Worm (Caenorhabditis elegans) whole organism, L4 larva: Measurements from ENCODE around the gene T24B8.4.

ENCODE experiments used
- F10B5.3 ChIP-seq: sonication (generic microtip); optimal IDR thresholded peaks from 2 replicates; lab custom pipeline; 2016; ENCODE audit warnings: mild to moderate bottlenecking, missing genetic modification characterization, missing compliant biosample characterization
- F26F4.8 ChIP-seq: fragments of 200-800 bp; sonication (Bioruptor generic); conservative IDR thresholded peaks from 2 replicates; pipeline ENCODE4 v1.3.6; 2022; ENCODE audit warnings: missing genetic modification characterization, missing compliant biosample characterization
- F44E2.7 ChIP-seq: fragments of 200-800 bp; sonication (Bioruptor generic); IDR thresholded peaks from 2 replicates; pipeline ENCODE4 v2.1.2; 2022; ENCODE audit warnings: missing genetic modification characterization, missing compliant biosample characterization
- T26A8.4 ChIP-seq: fragments of 200-800 bp; sonication (Bioruptor generic); IDR thresholded peaks from 2 replicates; pipeline ENCODE4 v1.3.6; 2022; ENCODE audit warnings: missing genetic modification characterization, missing compliant biosample characterization
- Y105C5A.15 ChIP-seq: fragments of 200-800 bp; sonication (Bioruptor generic); IDR thresholded peaks from 2 replicates; pipeline ENCODE4 v1.3.6; 2022; ENCODE audit warnings: missing genetic modification characterization, missing compliant biosample characterization
- ZK337.2 ChIP-seq: fragments of 200-800 bp; sonication (Bioruptor generic); IDR thresholded peaks from 2 replicates; pipeline ENCODE4 v1.3.6; 2022; ENCODE audit warnings: missing genetic modification reagents, missing genetic modification characterization, missing compliant biosample characterization
- aly-2 ChIP-seq: sonication (generic microtip); optimal IDR thresholded peaks from 2 replicates; lab custom pipeline; 2018; ENCODE audit warnings: missing biosample characterization, missing genetic modification characterization
- ama-1 ChIP-seq: fragments of 150-350 bp; optimal IDR thresholded peaks from 2 replicates; lab custom pipeline; 2014; ENCODE audit warnings: inconsistent platforms, mixed read lengths
- arid-1 ChIP-seq: fragments of 200-800 bp; sonication (Bioruptor generic); conservative IDR thresholded peaks from 2 replicates; pipeline ENCODE4 v1.3.6; 2022; ENCODE audit warnings: missing genetic modification reagents, missing genetic modification characterization, missing compliant biosample characterization
- attf-4 ChIP-seq: sonication (generic microtip); optimal IDR thresholded peaks from 3 replicates; lab custom pipeline; 2017; ENCODE audit warnings: missing biosample characterization, missing genetic modification characterization
- ceh-20 ChIP-seq: fragments of 200-800 bp; sonication (Bioruptor generic); IDR thresholded peaks from 2 replicates; pipeline ENCODE4 v1.3.6; 2022; ENCODE audit warnings: missing genetic modification reagents, missing genetic modification characterization, missing compliant biosample characterization
- ceh-28 ChIP-seq: fragments of 150-350 bp; optimal IDR thresholded peaks from 2 replicates; lab custom pipeline; 2014; ENCODE audit warnings: missing biosample characterization, missing genetic modification reagents, missing genetic modification characterization
- ceh-32 ChIP-seq: sonication (generic microtip); optimal IDR thresholded peaks from 2 replicates; lab custom pipeline; 2016; ENCODE audit warnings: mild to moderate bottlenecking, missing genetic modification characterization, missing compliant biosample characterization; ENCODE audit not compliant: poor library complexity
- ceh-44 ChIP-seq: fragments of 200-800 bp; sonication (Bioruptor generic); IDR thresholded peaks from 2 replicates; pipeline ENCODE4 v1.3.6; 2022; ENCODE audit warnings: missing genetic modification reagents, missing genetic modification characterization, missing compliant biosample characterization
- ceh-82 ChIP-seq: sonication (generic microtip); optimal IDR thresholded peaks from 2 replicates; lab custom pipeline; 2017; ENCODE audit warnings: missing biosample characterization, missing genetic modification characterization
- ces-1 ChIP-seq: fragments of 150-350 bp; sonication (generic microtip); optimal IDR thresholded peaks from 4 replicates; lab custom pipeline; 2014; ENCODE audit warnings: missing biosample characterization, missing genetic modification reagents, missing genetic modification characterization
- daf-12 ChIP-seq: fragments of 150-350 bp; optimal IDR thresholded peaks from 2 replicates; lab custom pipeline; 2014; ENCODE audit warnings: missing biosample characterization, missing genetic modification reagents, missing genetic modification characterization
- daf-16 ChIP-seq, 3 experiments: sonication (generic microtip); optimal IDR thresholded peaks; 2 replicates each; lab custom pipeline; 2016 to 2017; ENCODE audit warnings: missing genetic modification characterization in 3 of 3, missing genetic modification reagents in 3 of 3, mild to moderate bottlenecking in 2 of 3, missing compliant biosample characterization in 2 of 3, missing biosample characterization in 1 of 3, moderate library complexity in 1 of 3
- daf-19 ChIP-seq: fragments of 200-800 bp; sonication (Bioruptor generic); conservative IDR thresholded peaks from 2 replicates; pipeline ENCODE4 v1.3.6; 2022; ENCODE audit warnings: missing genetic modification characterization, missing compliant biosample characterization
- daf-8 ChIP-seq: fragments of 200-800 bp; sonication (Bioruptor generic); IDR thresholded peaks from 2 replicates; pipeline ENCODE4 v1.3.6; 2022; ENCODE audit warnings: missing genetic modification characterization, missing compliant biosample characterization
- dmd-6 ChIP-seq: fragments of 200-800 bp; sonication (Bioruptor generic); IDR thresholded peaks from 2 replicates; pipeline ENCODE4 v1.3.6; 2022; ENCODE audit warnings: missing genetic modification reagents, missing genetic modification characterization, missing compliant biosample characterization
- duxl-1 ChIP-seq: sonication (generic microtip); optimal IDR thresholded peaks from 2 replicates; lab custom pipeline; 2016; ENCODE audit warnings: mild to moderate bottlenecking, missing genetic modification characterization, moderate library complexity, missing compliant biosample characterization; ENCODE audit not compliant: poor library complexity
- dve-1 ChIP-seq: sonication (generic microtip); optimal IDR thresholded peaks from 2 replicates; lab custom pipeline; 2017; ENCODE audit warnings: antibody characterized with exemption, mild to moderate bottlenecking, missing genetic modification characterization, missing compliant biosample characterization; ENCODE audit not compliant: insufficient read depth
- hlh-11 ChIP-seq: fragments of 200-800 bp; sonication (Bioruptor generic); optimal IDR thresholded peaks from 2 replicates; lab custom pipeline; 2018; ENCODE audit warnings: mild to moderate bottlenecking, missing genetic modification characterization, missing compliant biosample characterization
- hlh-30 ChIP-seq: sonication (generic microtip); optimal IDR thresholded peaks from 2 replicates; lab custom pipeline; 2017; ENCODE audit warnings: antibody characterized with exemption, mild to moderate bottlenecking, missing genetic modification characterization, missing compliant biosample characterization; ENCODE audit not compliant: insufficient read depth
- lim-7 ChIP-seq: fragments of 200-800 bp; sonication (Bioruptor generic); IDR thresholded peaks from 2 replicates; pipeline ENCODE4 v1.3.6; 2022; ENCODE audit warnings: missing genetic modification characterization, missing compliant biosample characterization
- lin-13 ChIP-seq: fragments of 150-350 bp; optimal IDR thresholded peaks from 2 replicates; lab custom pipeline; 2014; ENCODE audit warnings: missing biosample characterization, missing genetic modification reagents, missing genetic modification characterization
- lin-29 ChIP-seq: fragments of 200-800 bp; sonication (Bioruptor generic); IDR thresholded peaks from 2 replicates; pipeline ENCODE4 v1.3.6; 2022; ENCODE audit warnings: missing genetic modification reagents, missing genetic modification characterization, missing compliant biosample characterization
- lin-38 ChIP-seq: fragments of 200-800 bp; sonication (Bioruptor generic); IDR thresholded peaks from 2 replicates; pipeline ENCODE4 v1.3.6; 2022; ENCODE audit warnings: missing genetic modification reagents, missing genetic modification characterization, missing compliant biosample characterization
- lsy-2 ChIP-seq, 2 experiments: fragments of 150-350 bp in 1 of 2; sonication (generic microtip) in 1 of 2; optimal IDR thresholded peaks; 2 replicates each; lab custom pipeline; 2014 to 2017; ENCODE audit warnings: missing biosample characterization in 2 of 2, missing genetic modification characterization in 2 of 2
- madf-5 ChIP-seq, 2 experiments: fragments of 200-800 bp; sonication (Bioruptor generic); IDR thresholded peaks; 2 replicates each; pipeline ENCODE4 v1.3.6; 2022; ENCODE audit warnings: missing compliant biosample characterization in 2 of 2, missing genetic modification characterization in 2 of 2
- mdt-29 ChIP-seq: fragments of 200-800 bp; sonication (Bioruptor generic); IDR thresholded peaks from 2 replicates; pipeline ENCODE4 v1.3.6; 2022; ENCODE audit warnings: missing genetic modification reagents, missing genetic modification characterization, missing compliant biosample characterization
- nhr-10 ChIP-seq: fragments of 150-350 bp; optimal IDR thresholded peaks from 2 replicates; lab custom pipeline; 2014; ENCODE audit warnings: missing biosample characterization, missing genetic modification characterization
- nhr-102 ChIP-seq: sonication (generic microtip); optimal IDR thresholded peaks from 2 replicates; lab custom pipeline; 2016; ENCODE audit warnings: mild to moderate bottlenecking, missing genetic modification characterization, moderate library complexity, missing compliant biosample characterization
- nhr-11 ChIP-seq: fragments of 150-350 bp; optimal IDR thresholded peaks from 2 replicates; lab custom pipeline; 2014; ENCODE audit warnings: missing biosample characterization, missing genetic modification characterization
- nhr-25 ChIP-seq: sonication (generic microtip); optimal IDR thresholded peaks from 2 replicates; lab custom pipeline; 2017; ENCODE audit warnings: missing genetic modification characterization, mild to moderate bottlenecking, missing compliant biosample characterization, antibody characterized with exemption, moderate library complexity, borderline replicate concordance; ENCODE audit not compliant: insufficient read depth
- nhr-41 ChIP-seq: fragments of 200-800 bp; sonication (Bioruptor generic); IDR thresholded peaks from 2 replicates; pipeline ENCODE4 v1.3.6; 2022; ENCODE audit warnings: missing genetic modification reagents, missing genetic modification characterization, missing compliant biosample characterization
- nhr-48 ChIP-seq: sonication (generic microtip); optimal IDR thresholded peaks from 2 replicates; lab custom pipeline; 2016; ENCODE audit warnings: mild to moderate bottlenecking, missing genetic modification characterization, missing compliant biosample characterization
- nhr-76 ChIP-seq: fragments of 150-350 bp; optimal IDR thresholded peaks from 2 replicates; lab custom pipeline; 2014; ENCODE audit warnings: missing biosample characterization, missing genetic modification characterization
- nhr-77 ChIP-seq: fragments of 150-350 bp; optimal IDR thresholded peaks from 2 replicates; lab custom pipeline; 2014; ENCODE audit warnings: missing biosample characterization, missing genetic modification characterization
- saeg-2 ChIP-seq: fragments of 200-800 bp; sonication (Bioruptor generic); IDR thresholded peaks from 2 replicates; pipeline ENCODE4 v1.3.6; 2022; ENCODE audit warnings: missing genetic modification reagents, missing genetic modification characterization, missing compliant biosample characterization
- sdz-12 ChIP-seq: fragments of 200-800 bp; sonication (Bioruptor generic); optimal IDR thresholded peaks from 2 replicates; lab custom pipeline; 2018; ENCODE audit warnings: mild to moderate bottlenecking, missing genetic modification characterization, missing compliant biosample characterization
- set-16 ChIP-seq: fragments of 200-800 bp; sonication (Bioruptor generic); IDR thresholded peaks from 2 replicates; pipeline ENCODE4 v1.3.6; 2022; ENCODE audit warnings: missing genetic modification reagents, missing genetic modification characterization, missing compliant biosample characterization
- snpc-4 ChIP-seq: fragments of 150-350 bp; optimal IDR thresholded peaks from 2 replicates; lab custom pipeline; 2014; ENCODE audit warnings: missing biosample characterization, missing genetic modification characterization
- spr-3 ChIP-seq: fragments of 200-800 bp; sonication (Bioruptor generic); optimal IDR thresholded peaks from 2 replicates; lab custom pipeline; 2018; ENCODE audit warnings: mild to moderate bottlenecking, missing genetic modification characterization, missing compliant biosample characterization
- tag-97 ChIP-seq: fragments of 200-800 bp; sonication (Bioruptor generic); IDR thresholded peaks from 2 replicates; pipeline ENCODE4 v1.3.6; 2022; ENCODE audit warnings: missing genetic modification characterization, missing compliant biosample characterization
- unc-62 ChIP-seq, 3 experiments: fragments of 150-350 bp in 1 of 3; sonication (generic microtip); optimal IDR thresholded peaks in 2 of 3; peaks in 1 of 3; 1 replicate in 1 of 3; 2 replicates in 2 of 3; lab custom pipeline; 2014 to 2017; ENCODE audit warnings: missing biosample characterization in 3 of 3, missing genetic modification characterization in 3 of 3, missing genetic modification reagents in 3 of 3, missing genotype in 1 of 3
- zfp-2 ChIP-seq: sonication (generic microtip); optimal IDR thresholded peaks from 2 replicates; lab custom pipeline; 2016; ENCODE audit warnings: mild to moderate bottlenecking, missing genetic modification characterization, missing compliant biosample characterization
- zfp-3 ChIP-seq: fragments of 200-800 bp; sonication (Bioruptor generic); conservative IDR thresholded peaks from 2 replicates; pipeline ENCODE4 v1.3.6; 2022; ENCODE audit warnings: missing genetic modification reagents, missing genetic modification characterization, missing compliant biosample characterization

T24B8.4 gene

DNA sequence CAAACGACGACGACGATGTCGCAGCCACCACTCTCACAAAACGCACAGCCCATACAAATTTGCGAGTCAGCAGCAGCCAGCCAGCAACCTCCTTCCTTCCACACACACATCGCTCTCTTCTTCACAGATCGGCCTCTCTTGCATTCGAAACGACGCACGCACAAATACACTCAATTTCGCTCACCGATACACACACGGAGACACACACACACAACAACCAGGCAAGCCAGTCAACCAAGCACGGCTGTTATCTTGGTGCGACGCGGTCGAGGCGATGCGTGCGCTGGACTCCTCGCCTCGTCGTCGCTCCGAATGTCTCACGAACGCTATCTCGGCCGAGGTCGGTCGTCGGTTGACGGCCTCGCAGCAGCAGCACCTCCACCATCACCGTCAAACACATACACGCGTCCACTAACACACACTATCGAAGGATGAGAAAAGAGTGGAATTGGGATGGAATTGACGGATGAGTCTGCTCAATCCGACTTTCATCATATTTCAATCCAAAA lies 10.3 kb downstream of the T24B8.4 start:
- peak; percentile 81 for TF ChIP-seq nhr-48
- TF ChIP-seq nhr-10 (tag; lab: Kevin White, UChicago) = peak; percentile 23
- TF ChIP-seq F10B5.3 = no peak
- no peak for TF ChIP-seq lin-29
- TF ChIP-seq daf-12 (tag; lab: Kevin White, UChicago) = no peak
- TF ChIP-seq lim-7 = 0 out of 2 replicates have a peak, but pooled peaks have one; percentile 44
- peak; percentile 28; the same call in 1 of the 2 replicates for TF ChIP-seq nhr-41
- TF ChIP-seq ceh-32 (tag; lab: Kevin White, UChicago) = no peak
- TF ChIP-seq T26A8.4 = peak; percentile 78
- TF ChIP-seq nhr-25 (tag; lab: Kevin White, UChicago) = peak; percentile 94
- no peak for TF ChIP-seq saeg-2 (GFP tag; lab: Robert Waterston, UW)
- peak; percentile 81 for TF ChIP-seq ceh-20
- TF ChIP-seq daf-16 (GFP tag; optimal IDR thresholded peaks at IDR 0.05; lab: Kevin White, UChicago) = peak in 1 of 2 experiments; percentile 81
- TF ChIP-seq daf-16 (tag; optimal IDR thresholded peaks at IDR 0.05; lab: Kevin White, UChicago) = peak; percentile 88
- peak; percentile 98 for TF ChIP-seq dve-1 (tag; lab: Kevin White, UChicago)
- peak; percentile 97 for TF ChIP-seq set-16 (GFP tag; lab: Robert Waterston, UW)
- TF ChIP-seq daf-19 (GFP tag; lab: Robert Waterston, UW) = no peak
- TF ChIP-seq arid-1 (GFP tag; lab: Robert Waterston, UW) = peak; percentile 76
- TF ChIP-seq snpc-4 = no peak
- no peak for TF ChIP-seq Y105C5A.15 (GFP tag; lab: Robert Waterston, UW)
- no peak for TF ChIP-seq ceh-82 (tag; lab: Kevin White, UChicago)
- TF ChIP-seq lin-38 (GFP tag; lab: Robert Waterston, UW) = peak; percentile 83
- TF ChIP-seq F44E2.7 = no peak
- peak; percentile 49; the same call in 1 of the 2 replicates for TF ChIP-seq mdt-29
- TF ChIP-seq ceh-44 (GFP tag; lab: Robert Waterston, UW) = peak; percentile 43; the same call in 1 of the 2 replicates
- TF ChIP-seq attf-4 (tag; lab: Kevin White, UChicago) = no peak
- no peak for TF ChIP-seq aly-2 (tag; lab: Kevin White, UChicago)
- TF ChIP-seq nhr-102 (tag; lab: Kevin White, UChicago) = peak; percentile 51
- no peak for TF ChIP-seq duxl-1 (tag; lab: Kevin White, UChicago)
- TF ChIP-seq madf-5 (GFP tag; IDR thresholded peaks at IDR 0.05; lab: Robert Waterston, UW) = no peak
- TF ChIP-seq hlh-30 = peak; percentile 85
- peak; percentile 19 for TF ChIP-seq ceh-28 (tag; lab: Kevin White, UChicago)
- peak; percentile 95 for TF ChIP-seq nhr-11 (tag; lab: Kevin White, UChicago)
- TF ChIP-seq hlh-11 (tag; lab: Kevin White, UChicago) = peak; percentile 98
- peak; percentile 75; the same call in 1 of the 2 replicates for TF ChIP-seq zfp-3 (GFP tag; lab: Robert Waterston, UW)
- no peak for TF ChIP-seq sdz-12 (GFP tag; lab: Kevin White, UChicago)
- TF ChIP-seq ces-1 (GFP tag; lab: Kevin White, UChicago) = no peak
- TF ChIP-seq lsy-2 (tag; optimal IDR thresholded peaks at IDR 0.05; lab: Kevin White, UChicago) = peak; percentile 79 to 90
- peak; percentile 56 for TF ChIP-seq zfp-2 (tag; lab: Kevin White, UChicago)
- no peak for TF ChIP-seq tag-97 (GFP tag; lab: Robert Waterston, UW)
- TF ChIP-seq ama-1 (lab: Kevin White, UChicago) = no peak
- TF ChIP-seq nhr-76 (tag; lab: Kevin White, UChicago) = no peak
- no peak for TF ChIP-seq ZK337.2
- peak in 1 of 2 experiments; percentile 99 for TF ChIP-seq unc-62 (GFP tag; optimal IDR thresholded peaks at IDR 0.05 in 1 of 2; lab: Kevin White, UChicago)
- TF ChIP-seq unc-62 (tag; optimal IDR thresholded peaks at IDR 0.05; lab: Kevin White, UChicago) = no peak
- peak; percentile 85 for TF ChIP-seq dmd-6 (GFP tag; lab: Robert Waterston, UW)
- TF ChIP-seq F26F4.8 (GFP tag; lab: Robert Waterston, UW) = no peak
- peak; percentile 37 for TF ChIP-seq spr-3 (GFP tag; lab: Kevin White, UChicago)
- peak; percentile 96 for TF ChIP-seq nhr-77 (tag; lab: Kevin White, UChicago)
- TF ChIP-seq lin-13 (GFP tag; lab: Kevin White, UChicago) = peak; percentile 93
- TF ChIP-seq daf-8 (GFP tag; lab: Robert Waterston, UW) = no peak
